Worm (Caenorhabditis elegans) whole organism, late embryonic: ENCODE data around the gene srxa-14.

Experiments
- C08G9.2 ChIP-seq: sonication (generic microtip); optimal IDR thresholded peaks from 2 replicates; lab custom pipeline; 2016; ENCODE audit warnings: mild to moderate bottlenecking, missing genetic modification characterization, moderate library complexity, missing compliant biosample characterization
- F13H6.1 ChIP-seq: sonication (generic microtip); optimal IDR thresholded peaks from 2 replicates; lab custom pipeline; 2016; ENCODE audit warnings: missing genetic modification characterization, missing compliant biosample characterization
- K02D7.2 ChIP-seq: sonication (generic microtip); optimal IDR thresholded peaks from 2 replicates; lab custom pipeline; 2017; ENCODE audit warnings: mild to moderate bottlenecking, missing genetic modification characterization, missing compliant biosample characterization
- K09A11.1 ChIP-seq: sonication (generic microtip); optimal IDR thresholded peaks from 2 replicates; lab custom pipeline; 2017; ENCODE audit warnings: antibody characterized with exemption, mild to moderate bottlenecking, missing genetic modification characterization, missing compliant biosample characterization; ENCODE audit not compliant: insufficient read depth
- Y22D7AL.16 ChIP-seq: sonication (generic microtip); optimal IDR thresholded peaks from 2 replicates; lab custom pipeline; 2016; ENCODE audit warnings: missing genetic modification characterization, missing compliant biosample characterization
- ceh-18 ChIP-seq: sonication (generic microtip); optimal IDR thresholded peaks from 2 replicates; lab custom pipeline; 2016; ENCODE audit warnings: missing genetic modification characterization, missing compliant biosample characterization
- ceh-19 ChIP-seq: fragments of 200-800 bp; sonication (Bioruptor generic); optimal IDR thresholded peaks from 2 replicates; lab custom pipeline; 2018; ENCODE audit warnings: mild to moderate bottlenecking, missing genetic modification characterization, missing compliant biosample characterization
- ceh-2 ChIP-seq: sonication (generic microtip); optimal IDR thresholded peaks from 2 replicates; lab custom pipeline; 2016; ENCODE audit warnings: missing genotype, missing genetic modification characterization, missing compliant biosample characterization
- ceh-22 ChIP-seq: sonication (generic microtip); optimal IDR thresholded peaks from 2 replicates; lab custom pipeline; 2017; ENCODE audit warnings: missing biosample characterization, missing genetic modification characterization
- ceh-24 ChIP-seq: sonication (generic microtip); optimal IDR thresholded peaks from 2 replicates; lab custom pipeline; 2016; ENCODE audit warnings: mild to moderate bottlenecking, missing genetic modification characterization, missing compliant biosample characterization
- ceh-31 ChIP-seq: sonication (generic microtip); optimal IDR thresholded peaks from 2 replicates; lab custom pipeline; 2016; ENCODE audit warnings: missing genetic modification characterization, missing compliant biosample characterization
- ceh-45 ChIP-seq: fragments of 200-800 bp; sonication (Bioruptor generic); IDR thresholded peaks from 2 replicates; pipeline ENCODE4 v1.3.6; 2022; ENCODE audit warnings: missing genetic modification reagents, missing genetic modification characterization, missing compliant biosample characterization
- ceh-48 ChIP-seq: sonication (generic microtip); optimal IDR thresholded peaks from 2 replicates; lab custom pipeline; 2016; ENCODE audit warnings: missing genetic modification characterization, inconsistent platforms, missing compliant biosample characterization
- ceh-6 ChIP-seq: fragments of 200-800 bp; sonication (Bioruptor generic); optimal IDR thresholded peaks from 2 replicates; lab custom pipeline; 2018; ENCODE audit warnings: mild to moderate bottlenecking, missing genetic modification characterization, missing compliant biosample characterization
- che-1 ChIP-seq: sonication (generic microtip); optimal IDR thresholded peaks from 2 replicates; lab custom pipeline; 2016; ENCODE audit warnings: mild to moderate bottlenecking, missing genetic modification characterization, missing compliant biosample characterization
- dmd-4 ChIP-seq: sonication (generic microtip); optimal IDR thresholded peaks from 2 replicates; lab custom pipeline; 2016; ENCODE audit warnings: borderline replicate concordance, missing genetic modification characterization, missing compliant biosample characterization
- dve-1 ChIP-seq: sonication (generic microtip); optimal IDR thresholded peaks from 2 replicates; lab custom pipeline; 2017; ENCODE audit warnings: antibody characterized with exemption, mild to moderate bottlenecking, missing genetic modification characterization, missing compliant biosample characterization
- elt-2 ChIP-seq: sonication (generic microtip); optimal IDR thresholded peaks from 2 replicates; lab custom pipeline; 2016; ENCODE audit warnings: missing genetic modification reagents, missing genetic modification characterization, missing compliant biosample characterization
- elt-4 ChIP-seq: sonication (generic microtip); optimal IDR thresholded peaks from 2 replicates; lab custom pipeline; 2016; ENCODE audit warnings: missing genetic modification characterization, missing compliant biosample characterization
- fkh-10 ChIP-seq: fragments of 150-350 bp; optimal IDR thresholded peaks from 2 replicates; lab custom pipeline; 2014; ENCODE audit warnings: missing biosample characterization, missing genetic modification reagents, missing genetic modification characterization
- gmeb-2 ChIP-seq: sonication (generic microtip); optimal IDR thresholded peaks from 2 replicates; lab custom pipeline; 2016; ENCODE audit warnings: missing genetic modification characterization, inconsistent platforms, missing compliant biosample characterization
- hlh-13 ChIP-seq: fragments of 200-800 bp; sonication (Bioruptor generic); optimal IDR thresholded peaks from 2 replicates; lab custom pipeline; 2018; ENCODE audit warnings: mild to moderate bottlenecking, missing genetic modification characterization, missing compliant biosample characterization
- hlh-30 ChIP-seq: sonication (generic microtip); optimal IDR thresholded peaks from 2 replicates; lab custom pipeline; 2017; ENCODE audit warnings: antibody characterized with exemption, missing genetic modification characterization, missing compliant biosample characterization; ENCODE audit not compliant: insufficient read depth
- hlh-6 ChIP-seq: sonication (generic microtip); optimal IDR thresholded peaks from 2 replicates; lab custom pipeline; 2016; ENCODE audit warnings: missing genotype, missing genetic modification characterization, missing compliant biosample characterization
- hlh-8 ChIP-seq: sonication (generic microtip); optimal IDR thresholded peaks from 2 replicates; lab custom pipeline; 2016; ENCODE audit warnings: missing genotype, missing genetic modification characterization, missing compliant biosample characterization
- lin-11 ChIP-seq: fragments of 200-800 bp; sonication (Bioruptor generic); optimal IDR thresholded peaks from 2 replicates; lab custom pipeline; 2018; ENCODE audit warnings: mild to moderate bottlenecking, missing genetic modification characterization, missing compliant biosample characterization
- madf-2 ChIP-seq: sonication (generic microtip); optimal IDR thresholded peaks from 2 replicates; lab custom pipeline; 2017; ENCODE audit warnings: missing genetic modification characterization, missing compliant biosample characterization
- pat-9 ChIP-seq: fragments of 200-800 bp; sonication (Bioruptor generic); optimal IDR thresholded peaks from 2 replicates; lab custom pipeline; 2018; ENCODE audit warnings: mild to moderate bottlenecking, missing genetic modification characterization, moderate library complexity, missing compliant biosample characterization
- pax-1 ChIP-seq: fragments of 150-350 bp; optimal IDR thresholded peaks from 2 replicates; lab custom pipeline; 2014; ENCODE audit warnings: missing biosample characterization, missing genetic modification characterization
- pha-2 ChIP-seq: sonication (generic microtip); optimal IDR thresholded peaks from 2 replicates; lab custom pipeline; 2017; ENCODE audit warnings: mild to moderate bottlenecking, missing genetic modification characterization, missing compliant biosample characterization
- pha-4 ChIP-seq: fragments of 150-350 bp; optimal IDR thresholded peaks from 2 replicates; lab custom pipeline; 2018; ENCODE audit warnings: missing biosample characterization, missing genetic modification reagents, missing genetic modification characterization
- ref-2 ChIP-seq: sonication (generic microtip); optimal IDR thresholded peaks from 2 replicates; lab custom pipeline; 2016; ENCODE audit warnings: missing genetic modification characterization, missing compliant biosample characterization
- rnt-1 ChIP-seq: sonication (generic microtip); optimal IDR thresholded peaks from 2 replicates; lab custom pipeline; 2016; ENCODE audit warnings: missing genetic modification characterization, missing compliant biosample characterization
- sdc-2 ChIP-seq: sonication (generic microtip); optimal IDR thresholded peaks from 2 replicates; lab custom pipeline; 2016; ENCODE audit warnings: missing genotype, missing genetic modification characterization, missing compliant biosample characterization
- sox-2 ChIP-seq: fragments of 200-800 bp; sonication (Bioruptor generic); IDR thresholded peaks from 2 replicates; pipeline ENCODE4 v1.3.6; 2022; ENCODE audit warnings: missing genetic modification reagents, missing genetic modification characterization, missing compliant biosample characterization
- sox-4 ChIP-seq: sonication (generic microtip); optimal IDR thresholded peaks from 2 replicates; lab custom pipeline; 2017; ENCODE audit warnings: mild to moderate bottlenecking, missing genetic modification characterization, inconsistent platforms, missing compliant biosample characterization
- syd-9 ChIP-seq: sonication (generic microtip); optimal IDR thresholded peaks from 2 replicates; lab custom pipeline; 2016; ENCODE audit warnings: mild to moderate bottlenecking, missing genetic modification characterization, moderate library complexity, missing compliant biosample characterization
- tbx-7 ChIP-seq: sonication (generic microtip); optimal IDR thresholded peaks from 2 replicates; lab custom pipeline; 2016; ENCODE audit warnings: missing genotype, missing genetic modification characterization, missing compliant biosample characterization
- ttx-3 ChIP-seq: sonication (generic microtip); optimal IDR thresholded peaks from 2 replicates; lab custom pipeline; 2016; ENCODE audit warnings: missing genetic modification reagents, missing genetic modification characterization, missing compliant biosample characterization
- unc-86 ChIP-seq: sonication (generic microtip); optimal IDR thresholded peaks from 2 replicates; lab custom pipeline; 2016; ENCODE audit warnings: missing genetic modification characterization, missing compliant biosample characterization
- ztf-16 ChIP-seq: sonication (generic microtip); optimal IDR thresholded peaks from 2 replicates; lab custom pipeline; 2017; ENCODE audit warnings: missing genetic modification characterization, missing compliant biosample characterization

srxa-14 gene

DNA sequence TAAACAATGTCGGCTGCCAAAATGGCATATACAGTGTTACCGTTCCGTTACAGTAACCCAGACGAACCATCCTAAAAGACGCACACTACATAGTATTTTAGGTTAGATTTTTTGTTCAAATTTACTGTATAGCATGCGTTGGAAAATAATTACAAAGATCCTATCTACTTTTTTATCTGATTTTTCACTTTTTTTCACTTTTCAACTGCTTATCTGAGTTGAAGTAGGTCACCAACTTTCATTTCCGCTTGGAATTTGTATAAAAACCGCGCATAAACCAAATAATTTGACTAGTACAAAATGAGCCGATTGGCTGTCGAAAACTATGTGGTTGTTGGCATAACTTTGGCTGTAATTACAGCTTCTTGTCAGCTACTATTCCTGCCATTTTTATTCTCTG lies 39.6 kb upstream of the srxa-14 start, which contains the start of gene col-163:
Gene col-163, plus strand, starts transcription at position 301 of the 400 bp plus-strand sequence.
- no peak for TF ChIP-seq pax-1 (tag; lab: Kevin White, UChicago)
- TF ChIP-seq sox-4 (tag; lab: Kevin White, UChicago) = no peak
- TF ChIP-seq lin-11 (tag; lab: Kevin White, UChicago) = no peak
- TF ChIP-seq ceh-24 = no peak
- no peak for TF ChIP-seq tbx-7
- no peak for TF ChIP-seq hlh-8 (tag; lab: Kevin White, UChicago)
- no peak for TF ChIP-seq ceh-2 (tag; lab: Kevin White, UChicago)
- TF ChIP-seq pha-2 (tag; lab: Kevin White, UChicago) = no peak
- no peak for TF ChIP-seq ceh-18 (tag; lab: Kevin White, UChicago)
- TF ChIP-seq ceh-45 (GFP tag; lab: Robert Waterston, UW) = no peak
- no peak for TF ChIP-seq ztf-16 (tag; lab: Kevin White, UChicago)
- no peak for TF ChIP-seq elt-2 (tag; lab: Kevin White, UChicago)
- TF ChIP-seq ceh-22 (tag; lab: Kevin White, UChicago) = no peak
- TF ChIP-seq ttx-3 (tag; lab: Kevin White, UChicago) = no peak
- no peak for TF ChIP-seq K09A11.1 (tag; lab: Kevin White, UChicago)

DNA sequence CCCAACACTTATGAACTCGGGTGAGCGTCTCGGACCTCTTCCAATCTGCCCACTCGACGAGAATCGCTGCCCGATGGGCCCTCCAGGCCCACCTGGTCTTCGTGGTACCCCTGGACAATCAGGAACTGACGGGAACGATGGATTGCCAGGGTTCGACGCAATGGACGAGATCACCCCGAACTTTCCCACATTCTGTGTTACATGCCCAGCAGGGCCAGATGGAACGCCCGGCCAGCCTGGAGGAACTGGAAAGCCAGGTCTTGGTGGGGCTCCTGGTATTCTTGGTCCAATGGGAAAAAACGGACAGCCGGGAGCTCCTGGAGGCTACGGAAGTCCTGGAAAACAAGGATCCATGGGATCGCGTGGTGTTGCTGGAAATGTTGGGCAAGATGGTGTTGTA lies 38.7 kb upstream of the srxa-14 start:
- TF ChIP-seq ceh-31 (tag; lab: Kevin White, UChicago) = peak; percentile 7
- TF ChIP-seq elt-4 = peak; percentile 87
- no peak for TF ChIP-seq gmeb-2 (tag; lab: Kevin White, UChicago)
- no peak for TF ChIP-seq unc-86 (tag; lab: Kevin White, UChicago)

DNA sequence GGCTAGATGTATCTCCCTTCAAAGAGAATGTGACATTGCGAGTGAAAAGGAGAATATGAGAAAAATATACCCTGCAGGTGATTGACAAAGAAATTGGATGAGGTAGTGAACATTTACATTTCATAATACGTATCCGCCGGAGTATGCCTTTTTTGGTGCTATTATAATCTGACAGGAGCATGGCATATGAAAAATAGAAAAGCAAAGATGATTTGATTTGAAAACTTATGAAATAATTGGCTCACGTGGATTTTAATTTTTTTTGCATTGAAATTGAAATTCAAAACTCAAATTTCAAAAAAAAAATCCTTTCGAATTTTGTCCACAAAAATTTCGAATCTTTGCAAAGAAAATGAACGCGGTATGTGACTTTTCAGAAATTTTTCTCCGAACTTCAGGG lies 36.4 kb upstream of the srxa-14 start, which contains the start of gene ttr-11:
Gene ttr-11, plus strand, starts transcription at position 301 of the 400 bp plus-strand sequence.
- no peak for TF ChIP-seq ceh-19 (GFP tag; lab: Kevin White, UChicago)
- TF ChIP-seq gmeb-2 (tag; lab: Kevin White, UChicago) = no peak
- no peak for TF ChIP-seq elt-4
- TF ChIP-seq syd-9 = no peak
- TF ChIP-seq lin-11 (tag; lab: Kevin White, UChicago) = no peak
- TF ChIP-seq pha-4 (tag; lab: Kevin White, UChicago) = no peak
- TF ChIP-seq hlh-6 (tag; lab: Kevin White, UChicago) = no peak
- no peak for TF ChIP-seq dve-1
- no peak for TF ChIP-seq rnt-1 (tag; lab: Kevin White, UChicago)
- TF ChIP-seq C08G9.2 (tag; lab: Kevin White, UChicago) = no peak
- no peak for TF ChIP-seq ref-2 (tag; lab: Kevin White, UChicago)
- TF ChIP-seq ceh-6 (GFP tag; lab: Kevin White, UChicago) = no peak
- no peak for TF ChIP-seq sox-2 (GFP tag; lab: Robert Waterston, UW)
- no peak for TF ChIP-seq ceh-48 (tag; lab: Kevin White, UChicago)
- TF ChIP-seq ztf-16 (tag; lab: Kevin White, UChicago) = no peak
- TF ChIP-seq tbx-7 = no peak

DNA sequence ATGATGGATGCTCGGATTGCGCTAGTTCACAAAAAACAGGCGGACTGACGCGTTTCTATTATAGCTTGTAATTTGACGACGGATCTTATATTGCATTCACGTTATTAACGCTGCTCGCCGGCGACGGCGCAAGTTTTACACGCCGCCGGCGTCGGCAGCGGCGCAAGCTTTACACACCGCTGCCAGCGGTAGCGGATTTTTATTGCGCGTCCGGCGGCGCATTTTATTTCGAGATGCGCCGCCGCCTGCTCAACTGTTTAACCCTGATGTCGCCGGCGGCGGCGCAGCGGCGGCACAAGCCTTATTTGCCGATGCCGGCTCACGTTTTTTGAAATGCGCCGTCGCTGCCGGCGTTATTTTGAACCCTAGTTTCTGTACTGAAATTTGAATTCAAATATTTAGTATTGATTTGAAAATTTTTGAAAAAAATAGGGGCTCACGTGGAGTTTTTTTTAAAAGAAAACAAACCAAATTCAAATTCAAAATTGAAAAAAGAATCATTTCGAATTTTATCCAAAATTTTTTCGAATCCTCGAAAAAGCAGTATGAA lies 34.7 kb upstream of the srxa-14 start, which contains the start of gene ttr-57:
Gene ttr-57, plus strand, starts transcription at position 500 of the 550 bp plus-strand sequence.
- TF ChIP-seq dmd-4 (tag; lab: Kevin White, UChicago) (no peak), fkh-10 (GFP tag; lab: Kevin White, UChicago) (no peak), pat-9 (tag; lab: Kevin White, UChicago) (no peak), sdc-2 (tag; lab: Kevin White, UChicago) (no peak), ceh-2 (tag; lab: Kevin White, UChicago) (no peak), tbx-7 (no peak), hlh-6 (tag; lab: Kevin White, UChicago) (no peak), ceh-18 (tag; lab: Kevin White, UChicago) (no peak), hlh-13 (GFP tag; lab: Kevin White, UChicago) (no peak), che-1 (tag; lab: Kevin White, UChicago) (no peak), Y22D7AL.16 (tag; lab: Kevin White, UChicago) (no peak), hlh-30 (tag; lab: Kevin White, UChicago) (no peak), ceh-48 (tag; lab: Kevin White, UChicago) (no peak), pha-4 (tag; lab: Kevin White, UChicago) (no peak), K02D7.2 (tag; lab: Kevin White, UChicago) (no peak), madf-2 (no peak), F13H6.1 (no peak), gmeb-2 (tag; lab: Kevin White, UChicago) (no peak)
